Worm (Caenorhabditis elegans): Measurements from ENCODE around the gene Y65A5A.2.
A peak's percentile ranks its signal among the peaks of the same experiment; 100 is the strongest.

Y65A5A.2 gene

DNA sequence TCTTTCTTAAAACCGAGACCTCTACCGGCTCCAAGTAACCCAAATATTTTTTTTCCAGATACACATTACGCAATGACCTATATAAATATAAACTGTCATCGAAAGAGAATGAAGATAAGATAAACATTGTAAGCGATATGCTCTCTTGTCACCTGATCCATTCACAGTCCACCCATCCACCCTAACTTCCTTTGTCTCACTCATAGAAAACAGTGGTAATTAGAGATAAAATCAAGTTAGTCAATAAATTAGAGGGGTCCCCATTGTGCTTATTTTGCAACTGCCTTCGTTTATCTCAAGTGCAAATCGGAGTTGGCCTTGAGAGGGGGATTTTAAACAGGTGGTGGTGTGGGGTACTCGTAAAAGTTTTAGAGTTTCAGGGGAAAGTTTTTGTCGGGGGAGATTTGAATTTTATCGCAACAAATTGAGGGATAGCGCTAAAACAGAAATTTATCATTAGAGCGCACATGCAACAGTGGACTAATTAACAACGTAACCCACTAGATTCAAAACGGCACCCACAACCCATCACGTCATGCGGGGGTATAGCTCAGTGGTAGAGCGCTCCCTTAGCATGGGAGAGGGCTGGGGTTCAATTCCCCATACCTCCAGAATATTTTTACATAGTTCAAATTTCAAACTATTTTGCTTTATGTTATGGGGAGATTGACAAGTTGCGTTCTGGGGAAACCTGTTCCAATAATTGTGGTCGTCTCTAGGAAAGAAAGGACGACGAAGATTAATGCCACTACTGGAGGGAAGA, 13.8 kb upstream of the Y65A5A.2 start:
- TF ChIP-seq nhr-90 (tag; optimal IDR thresholded peaks at IDR 0.05; ENCODE audit: poor library complexity) (peak; percentile 39), pqm-1 (tag; optimal IDR thresholded peaks at IDR 0.05) (no peak), zip-4 (GFP tag; optimal IDR thresholded peaks at IDR 0.05) (no peak), vab-15 (tag; optimal IDR thresholded peaks at IDR 0.05) (no peak), lin-14 (GFP tag; optimal IDR thresholded peaks at IDR 0.05) (peak; percentile 24), dsc-1 (tag; optimal IDR thresholded peaks at IDR 0.05) (peak; percentile 39), nhr-85 (tag) (peak; percentile 94), ceh-88 (GFP tag; IDR thresholded peaks at IDR 0.05) (no peak), unc-30 (tag; optimal IDR thresholded peaks at IDR 0.05) (no peak), tlp-1 (tag; optimal IDR thresholded peaks at IDR 0.05) (no peak), xbp-1 (tag; optimal IDR thresholded peaks at IDR 0.05) (no peak), nhr-71 (tag; optimal IDR thresholded peaks at IDR 0.05) (peak; percentile 41), rnt-1 (tag; optimal IDR thresholded peaks at IDR 0.05) (peak; percentile 26), blmp-1 (tag; optimal IDR thresholded peaks at IDR 0.05) (peak; percentile 26), nhr-20 (tag; optimal IDR thresholded peaks at IDR 0.05) (peak; percentile 4), C34B4.2 (tag; optimal IDR thresholded peaks at IDR 0.05) (no peak), F16B12.6 (tag; optimal IDR thresholded peaks at IDR 0.05) (no peak), dpl-1 (GFP tag; optimal IDR thresholded peaks at IDR 0.05) (peak in 1 of 3 experiments; percentile 6), lin-15B (tag; optimal IDR thresholded peaks at IDR 0.05) (no peak), nhr-19 (GFP tag; conservative IDR thresholded peaks at IDR 0.05) (0 out of 2 replicates have a peak, but pooled peaks have one; percentile 20), irx-1 (tag; optimal IDR thresholded peaks at IDR 0.05) (no peak), unc-130 (tag; optimal IDR thresholded peaks at IDR 0.05) (no peak), ztf-11 (tag; optimal IDR thresholded peaks at IDR 0.05) (no peak), nhr-76 (tag; optimal IDR thresholded peaks at IDR 0.05) (no peak), snu-23 (GFP tag; optimal IDR thresholded peaks at IDR 0.05) (peak; percentile 21), efl-1 (optimal IDR thresholded peaks at IDR 0.05) (peak in 1 of 2 experiments; percentile 12), efl-1 (GFP tag; optimal IDR thresholded peaks at IDR 0.05 in 1 of 2) (peak in 1 of 2 experiments; percentile 90), nhr-12 (tag; optimal IDR thresholded peaks at IDR 0.05) (no peak), lin-39 (tag; optimal IDR thresholded peaks at IDR 0.05) (no peak), nhr-47 (tag; optimal IDR thresholded peaks at IDR 0.05) (peak; percentile 23), egl-13 (tag; optimal IDR thresholded peaks at IDR 0.05) (no peak), mab-9 (GFP tag; IDR thresholded peaks at IDR 0.05) (0 out of 2 replicates have a peak, but pooled peaks have one; percentile 20), C16A3.4 (tag; optimal IDR thresholded peaks at IDR 0.05) (no peak)

DNA sequence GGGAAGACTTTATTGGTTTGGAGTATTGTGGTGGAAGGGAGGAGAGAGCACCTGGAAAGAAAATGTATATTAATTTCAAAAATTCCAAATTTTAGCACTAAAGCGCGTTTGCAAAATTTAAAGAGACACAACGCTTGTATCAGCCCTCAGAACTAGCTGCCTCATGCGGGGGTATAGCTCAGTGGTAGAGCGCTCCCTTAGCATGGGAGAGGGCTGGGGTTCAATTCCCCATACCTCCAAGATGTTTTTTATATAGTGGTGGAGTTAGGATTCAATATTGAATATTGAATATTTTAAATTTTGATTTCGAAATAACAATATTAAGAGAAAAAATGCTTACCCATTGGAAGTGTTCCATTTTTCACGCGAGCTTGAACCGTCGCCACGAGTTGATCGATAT, 12.8 kb upstream of the Y65A5A.2 start:
- TF ChIP-seq unc-130 (tag; optimal IDR thresholded peaks at IDR 0.05), result no peak
- peak; percentile 39 for TF ChIP-seq rnt-1 (tag; optimal IDR thresholded peaks at IDR 0.05)
- peak in 1 of 3 experiments; percentile 15 for TF ChIP-seq ceh-82 (tag; optimal IDR thresholded peaks at IDR 0.05)
- TF ChIP-seq nhr-84 (tag; optimal IDR thresholded peaks at IDR 0.05), result no peak
- peak; percentile 24 for TF ChIP-seq xbp-1 (tag; optimal IDR thresholded peaks at IDR 0.05)
- peak; percentile 11 to 41 for TF ChIP-seq lsy-2 (tag; optimal IDR thresholded peaks at IDR 0.05)
- peak; percentile 21 for TF ChIP-seq fkh-8 (tag; optimal IDR thresholded peaks at IDR 0.05)
- TF ChIP-seq tbx-2 (tag; optimal IDR thresholded peaks at IDR 0.05), result no peak
- TF ChIP-seq nhr-90 (tag; optimal IDR thresholded peaks at IDR 0.05; ENCODE audit: poor library complexity), result peak; percentile 25
- TF ChIP-seq nhr-76 (tag; optimal IDR thresholded peaks at IDR 0.05), result no peak
- TF ChIP-seq elt-2 (tag; optimal IDR thresholded peaks at IDR 0.05), result peak; percentile 4
- TF ChIP-seq dsc-1 (tag; optimal IDR thresholded peaks at IDR 0.05), result peak; percentile 44
- no peak for TF ChIP-seq grh-1 (GFP tag; IDR thresholded peaks at IDR 0.05)
- TF ChIP-seq mdl-1 (tag; optimal IDR thresholded peaks at IDR 0.05), result peak in 1 of 2 experiments; percentile 35
- TF ChIP-seq nhr-77 (tag; optimal IDR thresholded peaks at IDR 0.05), result peak; percentile 9
- TF ChIP-seq swsn-7 (tag; optimal IDR thresholded peaks at IDR 0.05), result peak; percentile 1
- peak; percentile 2 for TF ChIP-seq C16A3.4 (tag; optimal IDR thresholded peaks at IDR 0.05)
- TF ChIP-seq nhr-71 (tag; optimal IDR thresholded peaks at IDR 0.05), result peak; percentile 27
- TF ChIP-seq unc-98 (GFP tag; IDR thresholded peaks at IDR 0.05), result no peak
- TF ChIP-seq nhr-20 (tag; optimal IDR thresholded peaks at IDR 0.05), result peak; percentile 49
- peak in 1 of 2 experiments; percentile 10 for TF ChIP-seq efl-1 (optimal IDR thresholded peaks at IDR 0.05)
- no peak for TF ChIP-seq efl-1 (GFP tag; optimal IDR thresholded peaks at IDR 0.05 in 1 of 2)
- peak; percentile 50 for TF ChIP-seq nhr-47 (tag; optimal IDR thresholded peaks at IDR 0.05)
- no peak for TF ChIP-seq unc-62 (GFP tag; optimal IDR thresholded peaks at IDR 0.05)
- TF ChIP-seq lin-35 (GFP tag; optimal IDR thresholded peaks at IDR 0.05), result peak in 1 of 2 experiments; percentile 42
- TF ChIP-seq snpc-4 (tag; optimal IDR thresholded peaks at IDR 0.05), result peak; percentile 10
- TF ChIP-seq lir-3 (tag; optimal IDR thresholded peaks at IDR 0.05; ENCODE audit: poor library complexity), result peak; percentile 9
- peak; percentile 23 for TF ChIP-seq fkh-10 (GFP tag; optimal IDR thresholded peaks at IDR 0.05)
- TF ChIP-seq snu-23 (GFP tag; optimal IDR thresholded peaks at IDR 0.05), result peak; percentile 46

All from whole organism, L1 larva.